Fruit fly (Drosophila melanogaster) whole organism, embryonic: ENCODE results near the gene CG34180.

ENCODE experiments used
- Adf1 ChIP-seq: fragments of 200-800 bp; sonication (Bioruptor generic); IDR thresholded peaks from 2 replicates; pipeline ENCODE4 v1.3.6; 2022; ENCODE audit warnings: missing biosample characterization, missing genetic modification characterization
- Bdp1 ChIP-seq: fragments of 200-800 bp; sonication (Bioruptor generic); optimal IDR thresholded peaks from 3 replicates; lab custom pipeline; 2016; ENCODE audit warnings: missing biosample characterization, missing genetic modification characterization
- CG1024 ChIP-seq: fragments of 200-800 bp; sonication (Bioruptor generic); IDR thresholded peaks from 2 replicates; pipeline ENCODE4 v1.3.6; 2022; ENCODE audit warnings: missing biosample characterization, missing genetic modification characterization
- CG11398 ChIP-seq: fragments of 200-800 bp; sonication (Bioruptor generic); optimal IDR thresholded peaks from 2 replicates; lab custom pipeline; 2016; ENCODE audit warnings: missing biosample characterization, missing genetic modification characterization
- CG11696 ChIP-seq: fragments of 200-800 bp; sonication (Bioruptor generic); IDR thresholded peaks from 2 replicates; pipeline ENCODE4 v1.3.6; 2022; ENCODE audit warnings: missing biosample characterization, missing genetic modification characterization
- CG1233 ChIP-seq: fragments of 200-800 bp; sonication (Bioruptor generic); optimal IDR thresholded peaks from 4 replicates; lab custom pipeline; 2018; ENCODE audit warnings: missing biosample characterization, mild to moderate bottlenecking, missing genetic modification characterization
- CG13287 ChIP-seq: fragments of 200-800 bp; sonication (Bioruptor generic); IDR thresholded peaks from 2 replicates; pipeline ENCODE4 v1.3.6; 2022; ENCODE audit warnings: missing biosample characterization, missing genetic modification characterization; ENCODE audit not compliant: partially characterized antibody
- CG14667 ChIP-seq: fragments of 200-800 bp; sonication (Bioruptor generic); IDR thresholded peaks from 2 replicates; pipeline ENCODE4 v1.3.6; 2022; ENCODE audit warnings: missing biosample characterization, missing genetic modification characterization
- CG16779 ChIP-seq: fragments of 200-800 bp; sonication (Bioruptor generic); IDR thresholded peaks from 2 replicates; pipeline ENCODE4 v1.3.6; 2022; ENCODE audit warnings: missing biosample characterization, missing genetic modification characterization
- CG17385 ChIP-seq: fragments of 200-800 bp; sonication (Bioruptor generic); optimal IDR thresholded peaks from 3 replicates; lab custom pipeline; 2018; ENCODE audit warnings: missing biosample characterization, mild to moderate bottlenecking, missing genetic modification characterization
- CG17829 ChIP-seq: fragments of 200-800 bp; optimal IDR thresholded peaks from 2 replicates; lab custom pipeline; 2019; ENCODE audit warnings: missing biosample characterization, mild to moderate bottlenecking, missing genetic modification characterization, moderate library complexity
- CG2199 ChIP-seq: fragments of 200-800 bp; sonication (Bioruptor generic); IDR thresholded peaks from 3 replicates; pipeline ENCODE4 v1.3.6; 2022; ENCODE audit warnings: missing biosample characterization, missing genetic modification characterization
- CG2712 ChIP-seq: fragments of 200-800 bp; optimal IDR thresholded peaks from 3 replicates; lab custom pipeline; 2019; ENCODE audit warnings: missing biosample characterization, mild to moderate bottlenecking, missing genetic modification characterization, moderate library complexity
- CG31388 ChIP-seq: fragments of 200-800 bp; sonication (Bioruptor generic); optimal IDR thresholded peaks from 2 replicates; lab custom pipeline; 2016; ENCODE audit warnings: missing biosample characterization, missing genetic modification characterization
- CG31441 ChIP-seq: fragments of 200-800 bp; sonication (Bioruptor generic); IDR thresholded peaks from 2 replicates; pipeline ENCODE4 v1.3.6; 2022; ENCODE audit warnings: missing biosample characterization, missing genetic modification characterization
- CG34376 ChIP-seq: fragments of 200-800 bp; sonication (Bioruptor generic); optimal IDR thresholded peaks from 2 replicates; lab custom pipeline; 2018; ENCODE audit warnings: missing biosample characterization, mild to moderate bottlenecking, missing genetic modification characterization
- CG42726 ChIP-seq: fragments of 200-800 bp; sonication (Bioruptor generic); IDR thresholded peaks from 2 replicates; pipeline ENCODE4 v1.3.6; 2022; ENCODE audit warnings: missing biosample characterization, missing genetic modification characterization; ENCODE audit not compliant: partially characterized antibody
- CG4707 ChIP-seq: fragments of 200-800 bp; sonication (Bioruptor generic); optimal IDR thresholded peaks from 2 replicates; lab custom pipeline; 2018; ENCODE audit warnings: missing biosample characterization, mild to moderate bottlenecking, missing genetic modification characterization, moderate library complexity
- CG5180 ChIP-seq: fragments of 200-800 bp; sonication (Bioruptor generic); optimal IDR thresholded peaks from 3 replicates; lab custom pipeline; 2017; ENCODE audit warnings: missing biosample characterization, missing genetic modification characterization, mild to moderate bottlenecking, moderate library complexity, missing genetic modification reagents
- CG6654 ChIP-seq: fragments of 200-800 bp; sonication (Bioruptor generic); optimal IDR thresholded peaks from 2 replicates; lab custom pipeline; 2017; ENCODE audit warnings: missing biosample characterization, mild to moderate bottlenecking, missing genetic modification characterization
- CG7928 ChIP-seq: fragments of 200-800 bp; sonication (Bioruptor generic); optimal IDR thresholded peaks from 2 replicates; lab custom pipeline; 2017; ENCODE audit warnings: missing biosample characterization, mild to moderate bottlenecking, missing genetic modification characterization
- CG8924 ChIP-seq: fragments of 200-800 bp; optimal IDR thresholded peaks from 3 replicates; lab custom pipeline; 2019; ENCODE audit warnings: missing biosample characterization, mild to moderate bottlenecking, missing genetic modification characterization, moderate library complexity
- CG9932 ChIP-seq: fragments of 200-800 bp; sonication (Bioruptor generic); IDR thresholded peaks from 2 replicates; pipeline ENCODE4 v1.3.6; 2022; ENCODE audit warnings: missing biosample characterization, missing genetic modification characterization
- CrebB ChIP-seq: fragments of 200-800 bp; sonication (Bioruptor generic); optimal IDR thresholded peaks from 3 replicates; lab custom pipeline; 2018; ENCODE audit warnings: missing biosample characterization, mild to moderate bottlenecking, missing genetic modification characterization
- Dbx ChIP-seq: fragments of 200-800 bp; sonication (Bioruptor generic); IDR thresholded peaks from 3 replicates; pipeline ENCODE4 v1.3.6; 2022; ENCODE audit warnings: missing biosample characterization, missing genetic modification characterization
- Max ChIP-seq: fragments of 200-800 bp; sonication (Bioruptor generic); optimal IDR thresholded peaks from 2 replicates; lab custom pipeline; 2016; ENCODE audit warnings: missing biosample characterization, mild to moderate bottlenecking, missing genetic modification characterization
- Oaz ChIP-seq: fragments of 200-800 bp; sonication (Bioruptor generic); IDR thresholded peaks from 2 replicates; pipeline ENCODE4 v1.3.6; 2022; ENCODE audit warnings: missing biosample characterization, missing genetic modification characterization
- Sox102F ChIP-seq: fragments of 200-800 bp; sonication (Bioruptor generic); optimal IDR thresholded peaks from 2 replicates; lab custom pipeline; 2018; ENCODE audit warnings: missing biosample characterization, mild to moderate bottlenecking, missing genetic modification characterization, moderate library complexity
- Spps ChIP-seq: fragments of 200-800 bp; sonication (Bioruptor generic); optimal IDR thresholded peaks from 2 replicates; lab custom pipeline; 2018; ENCODE audit warnings: missing biosample characterization, mild to moderate bottlenecking, missing genetic modification characterization
- Taf1 ChIP-seq: fragments of 200-800 bp; sonication (Bioruptor generic); IDR thresholded peaks from 2 replicates; pipeline ENCODE4 v1.3.6; 2022; ENCODE audit warnings: missing biosample characterization, missing genetic modification characterization
- ara ChIP-seq: fragments of 200-800 bp; sonication (Bioruptor generic); IDR thresholded peaks from 2 replicates; pipeline ENCODE4 v1.3.6; 2022; ENCODE audit warnings: missing biosample characterization, missing genetic modification characterization
- ase ChIP-seq: fragments of 200-800 bp; sonication (Bioruptor generic); IDR thresholded peaks from 3 replicates; pipeline ENCODE4 v1.3.6; 2022; ENCODE audit warnings: missing biosample characterization, missing genetic modification characterization
- cato ChIP-seq: fragments of 200-800 bp; sonication (Bioruptor generic); optimal IDR thresholded peaks from 2 replicates; lab custom pipeline; 2016; ENCODE audit warnings: missing biosample characterization, missing genetic modification characterization, borderline replicate concordance
- cg ChIP-seq: fragments of 200-800 bp; sonication (Bioruptor generic); optimal IDR thresholded peaks from 3 replicates; lab custom pipeline; 2019; ENCODE audit warnings: missing biosample characterization, mild to moderate bottlenecking, missing genetic modification characterization, moderate library complexity
- dan ChIP-seq: fragments of 200-800 bp; sonication (Bioruptor generic); IDR thresholded peaks from 2 replicates; pipeline ENCODE4 v1.3.6; 2022; ENCODE audit warnings: missing biosample characterization, missing genetic modification characterization
- emc ChIP-seq: fragments of 200-800 bp; sonication (Bioruptor generic); optimal IDR thresholded peaks from 2 replicates; lab custom pipeline; 2016; ENCODE audit warnings: missing biosample characterization, missing genetic modification characterization
- ftz-f1 ChIP-seq: fragments of 200-800 bp; sonication (Bioruptor generic); optimal IDR thresholded peaks from 2 replicates; lab custom pipeline; 2016; ENCODE audit warnings: missing biosample characterization, missing genetic modification characterization
- grn ChIP-seq: fragments of 200-800 bp; sonication (Bioruptor generic); optimal IDR thresholded peaks from 3 replicates; lab custom pipeline; 2017; ENCODE audit warnings: missing biosample characterization, missing genetic modification characterization
- hbn ChIP-seq: fragments of 200-800 bp; sonication (Bioruptor generic); IDR thresholded peaks from 2 replicates; pipeline ENCODE4 v1.3.6; 2022; ENCODE audit warnings: missing biosample characterization, missing genetic modification characterization; ENCODE audit not compliant: partially characterized antibody
- her ChIP-seq: fragments of 200-800 bp; sonication (Bioruptor generic); optimal IDR thresholded peaks from 2 replicates; lab custom pipeline; 2016; ENCODE audit warnings: missing biosample characterization, missing genetic modification characterization
- lov ChIP-seq, 2 experiments: fragments of 200-800 bp in 1 of 2; fragments of >200 bp in 1 of 2; sonication (Bioruptor generic) in 1 of 2; IDR thresholded peaks in 1 of 2; optimal IDR thresholded peaks in 1 of 2; 2 replicates in 1 of 2; 3 replicates in 1 of 2; pipeline versions ENCODE4 v1.3.6 to Lab custom; 2017 to 2022; ENCODE audit warnings: missing biosample characterization in 1 of 2, missing genetic modification characterization in 1 of 2
- p53 ChIP-seq: fragments of 200-800 bp; sonication (Bioruptor generic); optimal IDR thresholded peaks from 2 replicates; lab custom pipeline; 2016; ENCODE audit warnings: missing biosample characterization, missing genetic modification characterization
- peb ChIP-seq: fragments of 200-800 bp; sonication (Bioruptor generic); IDR thresholded peaks from 2 replicates; pipeline ENCODE4 v1.3.6; 2022; ENCODE audit warnings: missing biosample characterization, missing genetic modification characterization
- pnt ChIP-seq: fragments of 200-800 bp; sonication (Bioruptor generic); optimal IDR thresholded peaks from 3 replicates; lab custom pipeline; 2016; ENCODE audit warnings: missing biosample characterization, missing genetic modification characterization
- salm ChIP-seq: fragments of 200-800 bp; sonication (Bioruptor generic); optimal IDR thresholded peaks from 2 replicates; lab custom pipeline; 2018; ENCODE audit warnings: missing biosample characterization, mild to moderate bottlenecking, missing genetic modification characterization
- sens ChIP-seq: fragments of 200-800 bp; sonication (Bioruptor generic); peaks from one replicate; lab custom pipeline; 2016; ENCODE audit warnings: missing biosample characterization, missing genetic modification characterization
- shn ChIP-seq: fragments of 200-800 bp; sonication (Bioruptor generic); optimal IDR thresholded peaks from 3 replicates; lab custom pipeline; 2016; ENCODE audit warnings: missing biosample characterization, missing genetic modification characterization
- sim ChIP-seq: fragments of 200-800 bp; sonication (Bioruptor generic); IDR thresholded peaks from 2 replicates; pipeline ENCODE4 v1.3.6; 2022; ENCODE audit warnings: missing biosample characterization, missing genetic modification characterization
- tx ChIP-seq: fragments of 200-800 bp; sonication (Bioruptor generic); optimal IDR thresholded peaks from 2 replicates; lab custom pipeline; 2016; ENCODE audit warnings: missing biosample characterization, missing genetic modification characterization
- usp ChIP-seq: fragments of >200 bp; optimal IDR thresholded peaks from 2 replicates; lab custom pipeline; 2017; ENCODE audit warnings: missing biosample characterization, missing genetic modification characterization
- zfh2 ChIP-seq: fragments of 200-800 bp; sonication (Bioruptor generic); optimal IDR thresholded peaks from 2 replicates; lab custom pipeline; 2016; ENCODE audit warnings: missing biosample characterization, missing genetic modification characterization

CG34180 gene

dm6 chr2L:6082936-6083627, 22.8 kb downstream of the CG34180 start (continued):
- TF ChIP-seq dan (GFP tag; lab: Robert Waterston, UW), result no peak
- TF ChIP-seq CG31388 (GFP tag; lab: Kevin White, UChicago), result no peak
- no peak for TF ChIP-seq CG7928 (GFP tag; lab: Kevin White, UChicago)
- TF ChIP-seq CG17385 (GFP tag; lab: Kevin White, UChicago), result no peak
- no peak for TF ChIP-seq Taf1
- no peak for TF ChIP-seq cato (GFP tag; lab: Kevin White, UChicago)
- TF ChIP-seq CG2712 (tag; lab: Kevin White, UChicago), result no peak
- no peak for TF ChIP-seq sim (GFP tag; lab: Robert Waterston, UW)
- TF ChIP-seq CG9932 (GFP tag; lab: Robert Waterston, UW), result 0 out of 2 replicates have a peak, but pooled peaks have one; percentile 7
- peak; percentile 11 for TF ChIP-seq salm (tag; lab: Kevin White, UChicago)
- TF ChIP-seq peb (GFP tag; lab: Robert Waterston, UW), result no peak
- TF ChIP-seq emc (GFP tag; lab: Kevin White, UChicago), result no peak
- no peak for TF ChIP-seq CG17829
- no peak for TF ChIP-seq CG42726 (GFP tag; lab: Robert Waterston, UW)
- no peak for TF ChIP-seq CG1024 (GFP tag; lab: Robert Waterston, UW)
- no peak for TF ChIP-seq her (GFP tag; lab: Kevin White, UChicago)
- TF ChIP-seq shn, result no peak
- TF ChIP-seq ase (GFP tag; lab: Robert Waterston, UW), result no peak
- TF ChIP-seq CG6654 (GFP tag; lab: Kevin White, UChicago), result no peak
- TF ChIP-seq ara (GFP tag; lab: Robert Waterston, UW), result no peak
- no peak; the same call in 1 of the 2 replicates for TF ChIP-seq Adf1 (GFP tag; lab: Robert Waterston, UW)
- peak; percentile 1 for TF ChIP-seq Sox102F (GFP tag; lab: Kevin White, UChicago)
- TF ChIP-seq CG14667 (GFP tag; lab: Robert Waterston, UW), result no peak
- TF ChIP-seq cg (GFP tag; lab: Kevin White, UChicago), result peak; percentile 60
- TF ChIP-seq ftz-f1 (GFP tag; lab: Kevin White, UChicago), result peak; percentile 96
- TF ChIP-seq sens (GFP tag; lab: Kevin White, UChicago), result peak; percentile 83
- peak; percentile 59 for TF ChIP-seq grn (GFP tag; lab: Kevin White, UChicago)
- TF ChIP-seq tx (GFP tag; lab: Kevin White, UChicago), result no peak
- no peak for TF ChIP-seq lov (optimal IDR thresholded peaks at IDR 0.05; lab: Kevin White, UChicago)
- no peak for TF ChIP-seq lov (GFP tag; IDR thresholded peaks at IDR 0.05; lab: Robert Waterston, UW)
- TF ChIP-seq CG11398 (GFP tag; lab: Kevin White, UChicago), result no peak
- TF ChIP-seq CG1233, result peak; percentile 2
- TF ChIP-seq Spps (tag; lab: Kevin White, UChicago), result no peak
- TF ChIP-seq CG5180 (GFP tag; lab: Kevin White, UChicago), result no peak
- peak; percentile 37 for TF ChIP-seq CG8924
- no peak for TF ChIP-seq usp (GFP tag; lab: Kevin White, UChicago)
- 0 out of 3 replicates have a peak, but pooled peaks have one; percentile 24 for TF ChIP-seq CG2199
- no peak for TF ChIP-seq CG4707 (GFP tag; lab: Kevin White, UChicago)
- TF ChIP-seq Bdp1 (GFP tag; lab: Kevin White, UChicago), result peak; percentile 8
- peak; percentile 75 for TF ChIP-seq CrebB (tag; lab: Kevin White, UChicago)
- TF ChIP-seq zfh2 (GFP tag; lab: Kevin White, UChicago), result no peak
- TF ChIP-seq Max, result no peak
- no peak for TF ChIP-seq CG31441
- TF ChIP-seq Oaz (GFP tag; lab: Robert Waterston, UW), result no peak
- TF ChIP-seq CG34376 (GFP tag; lab: Kevin White, UChicago), result peak; percentile 95
- no peak for TF ChIP-seq pnt (GFP tag; lab: Kevin White, UChicago)
- 0 out of 2 replicates have a peak, but pooled peaks have one; percentile 26 for TF ChIP-seq CG13287 (GFP tag; lab: Robert Waterston, UW)
- TF ChIP-seq Dbx, result no peak; the same call in 2 of the 3 replicates
- TF ChIP-seq CG16779 (GFP tag; lab: Robert Waterston, UW), result no peak
- TF ChIP-seq CG11696, result no peak
- TF ChIP-seq p53 (GFP tag; lab: Kevin White, UChicago), result no peak
- TF ChIP-seq hbn, result no peak
